Worm (Caenorhabditis elegans): ENCODE measurements around the gene F15A8.1.

DNA sequence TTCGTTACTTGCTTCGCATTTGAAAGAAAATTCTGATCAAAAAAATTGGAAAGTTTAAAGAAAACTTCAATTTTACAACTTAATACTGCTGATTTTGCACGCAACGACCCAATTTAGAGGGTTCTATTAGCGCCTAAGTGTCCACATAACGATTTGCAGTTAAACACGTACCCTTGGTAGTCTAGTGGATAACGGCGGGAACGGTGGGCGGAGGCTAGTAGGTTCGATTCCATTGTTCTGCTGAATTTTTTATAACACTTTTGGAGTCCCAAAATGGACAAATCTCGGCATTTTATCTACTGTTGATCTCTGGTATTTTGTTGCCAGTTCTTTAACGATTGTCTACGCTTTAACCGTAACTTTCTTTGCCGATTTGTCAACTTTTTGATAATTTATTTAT is 12.4 kb downstream of the F15A8.1 start:
- TF ChIP-seq ama-1 (optimal IDR thresholded peaks at IDR 0.05): no peak
- no peak for TF ChIP-seq fos-1 (tag; optimal IDR thresholded peaks at IDR 0.05)
- no peak for TF ChIP-seq nhr-12 (tag; optimal IDR thresholded peaks at IDR 0.05)
- no peak for TF ChIP-seq mab-5 (tag; optimal IDR thresholded peaks at IDR 0.05)
- TF ChIP-seq lin-11 (tag; optimal IDR thresholded peaks at IDR 0.05): no peak
- no peak for TF ChIP-seq nhr-77 (tag; optimal IDR thresholded peaks at IDR 0.05)
- no peak for TF ChIP-seq skn-1 (tag; optimal IDR thresholded peaks at IDR 0.05)
- TF ChIP-seq elt-3 (tag; optimal IDR thresholded peaks at IDR 0.05): no peak
- TF ChIP-seq lsy-2 (tag; optimal IDR thresholded peaks at IDR 0.05): no peak
- no peak for TF ChIP-seq elt-1 (tag; optimal IDR thresholded peaks at IDR 0.05)
- TF ChIP-seq nhr-237 (tag; optimal IDR thresholded peaks at IDR 0.05): no peak
- TF ChIP-seq nhr-6 (tag; optimal IDR thresholded peaks at IDR 0.05): no peak

Data from whole organism, L2 larva.